Worm (Caenorhabditis elegans) whole organism, L1 larva: ENCODE measurements around the gene K08D8.4.

Source experiments
- F16B12.6 ChIP-seq: fragments of 150-350 bp; optimal IDR thresholded peaks from 2 replicates; lab custom pipeline; 2014; ENCODE audit warnings: missing biosample characterization, missing genetic modification characterization
- Y116A8C.19 ChIP-seq: sonication (generic microtip); optimal IDR thresholded peaks from 2 replicates; lab custom pipeline; 2016; ENCODE audit warnings: missing compliant biosample characterization, missing genetic modification characterization, borderline replicate concordance
- aha-1 ChIP-seq: fragments of 150-350 bp; optimal IDR thresholded peaks from 2 replicates; lab custom pipeline; 2014; ENCODE audit warnings: missing biosample characterization, missing genetic modification characterization
- ceh-63 ChIP-seq: fragments of 200-800 bp; sonication (Bioruptor generic); optimal IDR thresholded peaks from 2 replicates; lab custom pipeline; 2018; ENCODE audit warnings: mild to moderate bottlenecking, missing genetic modification characterization, missing compliant biosample characterization
- ceh-82 ChIP-seq, 3 experiments: fragments of 150-350 bp in 1 of 3; sonication (generic microtip) in 2 of 3; optimal IDR thresholded peaks; 2 replicates each; lab custom pipeline; 2014 to 2017; ENCODE audit warnings: missing biosample characterization in 3 of 3, missing genetic modification characterization in 3 of 3
- ceh-88 ChIP-seq: fragments of 200-800 bp; sonication (Bioruptor generic); IDR thresholded peaks from 2 replicates; pipeline ENCODE4 v1.3.6; 2022; ENCODE audit warnings: missing genetic modification characterization, missing compliant biosample characterization
- ceh-90 ChIP-seq: sonication (generic microtip); optimal IDR thresholded peaks from 2 replicates; lab custom pipeline; 2016; ENCODE audit warnings: missing genetic modification characterization, missing compliant biosample characterization
- dsc-1 ChIP-seq: sonication (generic microtip); optimal IDR thresholded peaks from 2 replicates; lab custom pipeline; 2016; ENCODE audit warnings: mild to moderate bottlenecking, missing genetic modification characterization, missing compliant biosample characterization
- efl-1 ChIP-seq, 4 experiments: fragments of 150-350 bp; optimal IDR thresholded peaks in 3 of 4; peaks in 1 of 4; 1 replicate in 1 of 4; 2 replicates in 3 of 4; lab custom pipeline; 2014; ENCODE audit warnings: missing biosample characterization in 2 of 4, missing genetic modification characterization in 2 of 4, missing genetic modification reagents in 2 of 4
- efl-3 ChIP-seq: fragments of 200-800 bp; sonication (Bioruptor generic); optimal IDR thresholded peaks from 2 replicates; lab custom pipeline; 2018; ENCODE audit warnings: mild to moderate bottlenecking, missing genetic modification characterization, missing compliant biosample characterization
- elt-2 ChIP-seq: sonication (generic microtip); optimal IDR thresholded peaks from 2 replicates; lab custom pipeline; 2016; ENCODE audit warnings: missing genetic modification characterization, mild to moderate bottlenecking, inconsistent platforms, missing compliant biosample characterization, missing genetic modification reagents
- ets-5 ChIP-seq: fragments of 200-800 bp; sonication (Bioruptor generic); IDR thresholded peaks from 2 replicates; pipeline ENCODE4 v1.3.6; 2022; ENCODE audit warnings: missing genetic modification characterization, missing compliant biosample characterization
- fkh-10 ChIP-seq: sonication (generic microtip); optimal IDR thresholded peaks from 2 replicates; lab custom pipeline; 2017; ENCODE audit warnings: missing biosample characterization, missing genetic modification reagents, missing genetic modification characterization
- fkh-8 ChIP-seq: sonication (generic microtip); optimal IDR thresholded peaks from 2 replicates; lab custom pipeline; 2016; ENCODE audit warnings: mild to moderate bottlenecking, missing genetic modification characterization, missing compliant biosample characterization
- jun-1 ChIP-seq: fragments of 150-350 bp; optimal IDR thresholded peaks from 2 replicates; lab custom pipeline; 2014; ENCODE audit warnings: missing biosample characterization, missing genetic modification reagents, missing genetic modification characterization
- lin-13 ChIP-seq: fragments of 150-350 bp; optimal IDR thresholded peaks from 2 replicates; lab custom pipeline; 2014; ENCODE audit warnings: missing biosample characterization, missing genetic modification reagents, missing genetic modification characterization
- lin-15B ChIP-seq: fragments of 150-350 bp; sonication (generic microtip); optimal IDR thresholded peaks from 3 replicates; lab custom pipeline; 2014; ENCODE audit warnings: missing biosample characterization, missing genetic modification characterization
- lin-35 ChIP-seq, 2 experiments: fragments of 150-350 bp; optimal IDR thresholded peaks; 2 replicates each; lab custom pipeline; 2014; ENCODE audit warnings: missing biosample characterization in 2 of 2, missing genetic modification characterization in 2 of 2, missing genetic modification reagents in 2 of 2
- mdl-1 ChIP-seq, 2 experiments: fragments of 150-350 bp; optimal IDR thresholded peaks; 2 replicates each; lab custom pipeline; 2014 to 2017; ENCODE audit warnings: missing biosample characterization in 2 of 2, missing genetic modification characterization in 2 of 2, inconsistent platforms in 1 of 2
- mep-1 ChIP-seq: fragments of 150-350 bp; optimal IDR thresholded peaks from 2 replicates; lab custom pipeline; 2014; ENCODE audit warnings: missing biosample characterization, missing genetic modification characterization
- nhr-12 ChIP-seq: sonication (generic microtip); optimal IDR thresholded peaks from 2 replicates; lab custom pipeline; 2017; ENCODE audit warnings: missing biosample characterization, missing genetic modification characterization
- nhr-19 ChIP-seq: fragments of 200-800 bp; sonication (Bioruptor generic); conservative IDR thresholded peaks from 2 replicates; pipeline ENCODE4 v1.3.6; 2022; ENCODE audit warnings: missing genetic modification characterization, missing compliant biosample characterization
- nhr-20 ChIP-seq: sonication (generic microtip); optimal IDR thresholded peaks from 2 replicates; lab custom pipeline; 2016; ENCODE audit warnings: mild to moderate bottlenecking, missing genetic modification characterization, missing compliant biosample characterization
- nhr-47 ChIP-seq: sonication (generic microtip); optimal IDR thresholded peaks from 2 replicates; lab custom pipeline; 2016; ENCODE audit warnings: mild to moderate bottlenecking, missing genetic modification characterization, moderate library complexity, missing compliant biosample characterization
- nhr-84 ChIP-seq: sonication (generic microtip); optimal IDR thresholded peaks from 2 replicates; lab custom pipeline; 2017; ENCODE audit warnings: missing biosample characterization, missing genetic modification characterization
- nhr-85 ChIP-seq: sonication (generic microtip); peaks from one replicate; lab custom pipeline; 2016; ENCODE audit warnings: missing genetic modification characterization, inconsistent platforms, missing compliant biosample characterization
- pax-3 ChIP-seq: fragments of 200-800 bp; sonication (Bioruptor generic); optimal IDR thresholded peaks from 2 replicates; lab custom pipeline; 2018; ENCODE audit warnings: mild to moderate bottlenecking, missing genetic modification characterization, moderate library complexity, missing compliant biosample characterization
- pqm-1 ChIP-seq: sonication (generic microtip); optimal IDR thresholded peaks from 3 replicates; lab custom pipeline; 2017; ENCODE audit warnings: missing biosample characterization, missing genetic modification characterization
- snpc-4 ChIP-seq: fragments of 150-350 bp; optimal IDR thresholded peaks from 2 replicates; lab custom pipeline; 2014; ENCODE audit warnings: missing biosample characterization, missing genetic modification characterization
- swsn-7 ChIP-seq: sonication (generic microtip); optimal IDR thresholded peaks from 2 replicates; lab custom pipeline; 2016; ENCODE audit warnings: missing genetic modification characterization, missing compliant biosample characterization
- unc-62 ChIP-seq: fragments of 150-350 bp; optimal IDR thresholded peaks from 2 replicates; lab custom pipeline; 2014; ENCODE audit warnings: missing biosample characterization, missing genetic modification reagents, missing genetic modification characterization
- unc-98 ChIP-seq: fragments of 200-800 bp; sonication (Bioruptor generic); IDR thresholded peaks from 2 replicates; pipeline ENCODE4 v1.3.6; 2022; ENCODE audit warnings: missing genetic modification characterization, missing compliant biosample characterization
- vab-15 ChIP-seq: sonication (generic microtip); optimal IDR thresholded peaks from 2 replicates; lab custom pipeline; 2017; ENCODE audit warnings: missing genotype, mild to moderate bottlenecking, missing genetic modification characterization, missing compliant biosample characterization
- zip-4 ChIP-seq: fragments of 200-800 bp; sonication (Bioruptor generic); optimal IDR thresholded peaks from 2 replicates; lab custom pipeline; 2018; ENCODE audit warnings: mild to moderate bottlenecking, missing genetic modification characterization, moderate library complexity, missing compliant biosample characterization

The K08D8.4 gene

DNA sequence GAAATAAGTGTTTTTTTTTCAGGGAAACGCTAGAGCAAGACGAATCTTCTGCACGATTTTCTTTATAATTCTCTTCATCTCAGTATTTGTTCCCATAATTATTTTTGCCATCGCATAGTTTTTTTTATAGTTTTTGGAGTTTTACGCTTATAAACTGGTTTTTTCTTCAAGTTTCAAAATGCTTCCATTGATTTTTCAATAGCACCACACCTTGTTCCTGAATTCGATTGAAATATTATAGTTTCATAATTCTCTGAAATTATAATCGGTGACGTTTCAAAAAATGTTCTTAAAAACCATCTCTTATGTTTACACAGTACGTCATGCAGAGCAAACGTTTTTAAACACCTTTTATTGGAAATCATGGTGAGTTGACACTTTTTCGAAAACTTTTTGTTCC is 16.6 kb downstream of the K08D8.4 start, which contains the start of gene K08D8.12:
Gene K08D8.12 (plus strand): TSS at position 301 of the 400 bp plus-strand sequence.
- TF ChIP-seq nhr-85 (tag; lab: Kevin White, UChicago) (peak; percentile 6), mdl-1 (tag; optimal IDR thresholded peaks at IDR 0.05; lab: Kevin White, UChicago) (no peak)
- TF ChIP-seq, all 84 proteins: peak for 1

DNA sequence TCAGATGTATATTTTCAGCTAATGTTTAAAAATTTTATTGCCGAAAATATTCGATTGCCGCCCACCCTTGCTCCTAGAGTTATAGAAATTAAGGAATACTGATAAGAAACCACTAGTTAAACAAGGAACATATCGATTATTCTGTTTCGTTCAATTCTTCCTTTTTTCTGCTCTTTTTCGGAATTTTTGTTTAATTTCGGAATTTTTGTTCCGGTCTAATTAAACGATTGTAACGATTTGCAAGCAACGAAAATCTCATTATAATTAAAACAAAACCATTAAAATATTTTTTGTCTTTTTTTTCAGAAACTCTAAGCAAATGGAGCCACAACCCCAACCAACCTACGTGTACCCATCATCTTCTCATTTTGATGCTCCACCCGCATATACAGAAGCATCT is 17.6 kb downstream of the K08D8.4 start, which contains the start of gene K08D8.1:
Gene K08D8.1 (plus strand): TSS at position 301 of the 400 bp plus-strand sequence.
- no peak for TF ChIP-seq ceh-88 (GFP tag; lab: Robert Waterston, UW)
- TF ChIP-seq dsc-1 (tag; lab: Kevin White, UChicago): no peak
- no peak for TF ChIP-seq fkh-10
- no peak for TF ChIP-seq F16B12.6 (tag; lab: Kevin White, UChicago)
- TF ChIP-seq pax-3 (tag; lab: Kevin White, UChicago): no peak
- no peak for TF ChIP-seq nhr-12
- TF ChIP-seq Y116A8C.19 (tag; lab: Kevin White, UChicago): no peak
- no peak for TF ChIP-seq mep-1 (tag; lab: Kevin White, UChicago)
- TF ChIP-seq swsn-7: no peak
- no peak for TF ChIP-seq vab-15 (tag; lab: Kevin White, UChicago)
- no peak for TF ChIP-seq nhr-19
- no peak for TF ChIP-seq lin-15B (tag; lab: Kevin White, UChicago)
- no peak for TF ChIP-seq ets-5 (GFP tag; lab: Robert Waterston, UW)
- TF ChIP-seq jun-1 (tag; lab: Kevin White, UChicago): no peak
- TF ChIP-seq efl-1 (optimal IDR thresholded peaks at IDR 0.05; lab: Kevin White, UChicago): no peak
- no peak for TF ChIP-seq efl-1 (GFP tag; optimal IDR thresholded peaks at IDR 0.05 in 1 of 2; lab: Kevin White, UChicago)

DNA sequence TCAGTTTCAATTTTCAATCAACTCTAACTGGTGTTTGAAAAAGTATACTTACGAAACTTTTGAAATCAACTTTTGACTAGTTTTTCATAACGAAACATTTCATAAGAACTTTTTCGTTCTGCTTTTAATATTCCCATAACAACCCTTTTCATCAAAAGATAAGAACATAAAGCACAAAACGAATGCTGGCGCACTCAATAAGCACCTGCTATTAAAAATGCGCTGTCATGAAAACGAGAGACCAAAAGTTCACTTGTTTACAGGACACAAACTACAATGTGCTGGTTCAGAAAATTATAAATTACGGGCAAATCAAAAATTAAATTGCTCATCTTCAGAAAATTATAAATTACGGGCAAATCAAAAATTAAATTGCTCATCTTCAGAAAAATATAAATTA is 18.7 kb downstream of the K08D8.4 start:
- TF ChIP-seq elt-2 (tag; lab: Kevin White, UChicago) (peak; percentile 17), nhr-84 (tag; lab: Kevin White, UChicago) (no peak)

DNA sequence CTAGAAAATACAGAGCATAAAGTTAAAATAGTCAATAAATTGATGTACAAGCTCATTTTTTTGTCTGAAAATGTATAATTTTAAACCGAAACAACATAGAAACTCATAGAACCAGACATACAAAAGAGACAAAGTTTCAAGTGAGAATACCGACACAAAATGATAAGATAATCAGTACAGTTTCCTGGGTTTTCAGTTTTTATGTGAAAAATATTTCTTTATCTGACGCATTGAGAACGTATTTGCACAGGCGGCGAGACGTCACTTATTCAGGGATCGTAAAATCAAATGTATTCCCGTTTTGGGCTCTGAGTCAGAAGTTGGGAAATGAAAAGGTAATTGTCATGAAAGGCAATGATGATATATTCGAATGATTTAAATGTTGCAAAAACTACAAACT is 19.4 kb downstream of the K08D8.4 start, which contains the start of gene K08D8.6:
Gene K08D8.6 (minus strand): TSS at position 64 of the 400 bp plus-strand sequence.
- TF ChIP-seq lin-35 (GFP tag; optimal IDR thresholded peaks at IDR 0.05; lab: Kevin White, UChicago): no peak
- peak; percentile 7 for TF ChIP-seq jun-1 (tag; lab: Kevin White, UChicago)
- TF ChIP-seq ceh-63: no peak
- peak; percentile 88 for TF ChIP-seq elt-2 (tag; lab: Kevin White, UChicago)
- TF ChIP-seq unc-62: no peak
- TF ChIP-seq efl-1 (optimal IDR thresholded peaks at IDR 0.05; lab: Kevin White, UChicago): no peak
- peak in 1 of 2 experiments; percentile 30 for TF ChIP-seq efl-1 (GFP tag; optimal IDR thresholded peaks at IDR 0.05 in 1 of 2; lab: Kevin White, UChicago)
- TF ChIP-seq pqm-1 (tag; lab: Kevin White, UChicago): peak; percentile 78

DNA sequence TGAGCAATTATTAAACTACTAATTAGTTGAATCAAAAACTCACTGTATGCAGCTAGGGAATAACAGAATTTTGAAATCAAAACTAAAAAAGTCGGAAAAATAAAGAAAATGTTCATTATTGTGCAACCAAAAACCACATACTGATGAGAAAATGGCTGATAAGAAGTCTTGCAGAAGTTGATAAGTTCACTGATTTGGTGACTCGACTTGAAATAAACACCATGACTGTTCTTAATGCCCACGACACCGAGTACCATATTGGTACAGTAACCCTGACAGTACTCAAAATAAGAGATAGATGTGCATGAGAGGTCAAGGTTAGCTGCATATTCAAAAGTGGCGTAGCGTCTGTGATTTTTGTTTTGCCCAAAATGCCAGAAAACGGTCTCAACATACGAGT is 23.8 kb downstream of the K08D8.4 start:
- TF ChIP-seq ceh-82 (tag; optimal IDR thresholded peaks at IDR 0.05; lab: Kevin White, UChicago): no peak
- TF ChIP-seq nhr-20 (tag; lab: Kevin White, UChicago): no peak
- no peak for TF ChIP-seq fkh-8 (tag; lab: Kevin White, UChicago)
- no peak for TF ChIP-seq F16B12.6 (tag; lab: Kevin White, UChicago)
- TF ChIP-seq lin-13: no peak
- TF ChIP-seq snpc-4 (tag; lab: Kevin White, UChicago): no peak
- TF ChIP-seq unc-98 (GFP tag; lab: Robert Waterston, UW): no peak
- TF ChIP-seq aha-1 (tag; lab: Kevin White, UChicago): no peak
- TF ChIP-seq nhr-19: no peak
- TF ChIP-seq ceh-90 (tag; lab: Kevin White, UChicago): no peak
- TF ChIP-seq nhr-47 (tag; lab: Kevin White, UChicago): no peak
- TF ChIP-seq efl-3 (GFP tag; lab: Kevin White, UChicago): no peak
- no peak for TF ChIP-seq zip-4
